Worm (Caenorhabditis elegans) whole organism, L1 larva: ENCODE measurements around the gene mrpl-44.

Experiments
- C04F5.9 ChIP-seq: sonication (generic microtip); optimal IDR thresholded peaks from 2 replicates; lab custom pipeline; 2016; ENCODE audit warnings: missing genetic modification characterization, missing compliant biosample characterization
- C34B4.2 ChIP-seq: sonication (generic microtip); optimal IDR thresholded peaks from 2 replicates; lab custom pipeline; 2017; ENCODE audit warnings: mild to moderate bottlenecking, missing genetic modification characterization, missing compliant biosample characterization
- F16B12.6 ChIP-seq: fragments of 150-350 bp; optimal IDR thresholded peaks from 2 replicates; lab custom pipeline; 2014; ENCODE audit warnings: missing biosample characterization, missing genetic modification characterization
- Y116A8C.19 ChIP-seq: sonication (generic microtip); optimal IDR thresholded peaks from 2 replicates; lab custom pipeline; 2016; ENCODE audit warnings: missing compliant biosample characterization, missing genetic modification characterization, borderline replicate concordance
- aly-2 ChIP-seq: fragments of 150-350 bp; optimal IDR thresholded peaks from 2 replicates; lab custom pipeline; 2014; ENCODE audit warnings: missing biosample characterization, missing genetic modification characterization
- ceh-63 ChIP-seq: fragments of 200-800 bp; sonication (Bioruptor generic); optimal IDR thresholded peaks from 2 replicates; lab custom pipeline; 2018; ENCODE audit warnings: mild to moderate bottlenecking, missing genetic modification characterization, missing compliant biosample characterization
- ceh-8 ChIP-seq: fragments of 200-800 bp; sonication (Bioruptor generic); optimal IDR thresholded peaks from 2 replicates; lab custom pipeline; 2018; ENCODE audit warnings: mild to moderate bottlenecking, missing genetic modification characterization, moderate library complexity, missing compliant biosample characterization
- ceh-82 ChIP-seq, 3 experiments: fragments of 150-350 bp in 1 of 3; sonication (generic microtip) in 2 of 3; optimal IDR thresholded peaks; 2 replicates each; lab custom pipeline; 2014 to 2017; ENCODE audit warnings: missing biosample characterization in 3 of 3, missing genetic modification characterization in 3 of 3
- ces-1 ChIP-seq: fragments of 150-350 bp; optimal IDR thresholded peaks from 2 replicates; lab custom pipeline; 2014; ENCODE audit warnings: missing biosample characterization, missing genetic modification reagents, missing genetic modification characterization
- dpl-1 ChIP-seq, 3 experiments: fragments of 150-350 bp in 2 of 3; sonication (generic microtip) in 1 of 3; optimal IDR thresholded peaks; 2 replicates each; lab custom pipeline; 2014 to 2017; ENCODE audit warnings: missing biosample characterization in 3 of 3, missing genetic modification characterization in 3 of 3, missing genetic modification reagents in 3 of 3
- dsc-1 ChIP-seq: sonication (generic microtip); optimal IDR thresholded peaks from 2 replicates; lab custom pipeline; 2016; ENCODE audit warnings: mild to moderate bottlenecking, missing genetic modification characterization, missing compliant biosample characterization
- efl-1 ChIP-seq, 4 experiments: fragments of 150-350 bp; optimal IDR thresholded peaks in 3 of 4; peaks in 1 of 4; 1 replicate in 1 of 4; 2 replicates in 3 of 4; lab custom pipeline; 2014; ENCODE audit warnings: missing biosample characterization in 2 of 4, missing genetic modification characterization in 2 of 4, missing genetic modification reagents in 2 of 4
- efl-3 ChIP-seq: fragments of 200-800 bp; sonication (Bioruptor generic); optimal IDR thresholded peaks from 2 replicates; lab custom pipeline; 2018; ENCODE audit warnings: mild to moderate bottlenecking, missing genetic modification characterization, missing compliant biosample characterization
- egl-13 ChIP-seq: sonication (generic microtip); optimal IDR thresholded peaks from 2 replicates; lab custom pipeline; 2016; ENCODE audit warnings: missing genotype, missing genetic modification reagents, missing genetic modification characterization, missing compliant biosample characterization
- egl-27 ChIP-seq, 2 experiments: fragments of 150-350 bp in 1 of 2; sonication (generic microtip); optimal IDR thresholded peaks; 3 replicates each; lab custom pipeline; 2017 to 2018; ENCODE audit warnings: missing biosample characterization in 2 of 2, missing genetic modification characterization in 2 of 2, missing genetic modification reagents in 2 of 2
- ets-5 ChIP-seq: fragments of 200-800 bp; sonication (Bioruptor generic); IDR thresholded peaks from 2 replicates; pipeline ENCODE4 v1.3.6; 2022; ENCODE audit warnings: missing genetic modification characterization, missing compliant biosample characterization
- fkh-8 ChIP-seq: sonication (generic microtip); optimal IDR thresholded peaks from 2 replicates; lab custom pipeline; 2016; ENCODE audit warnings: mild to moderate bottlenecking, missing genetic modification characterization, missing compliant biosample characterization
- fos-1 ChIP-seq: fragments of 150-350 bp; optimal IDR thresholded peaks from 2 replicates; lab custom pipeline; 2014; ENCODE audit warnings: missing biosample characterization, missing genetic modification characterization
- grh-1 ChIP-seq: fragments of 200-800 bp; sonication (Bioruptor generic); IDR thresholded peaks from 2 replicates; pipeline ENCODE4 v1.3.6; 2022; ENCODE audit warnings: missing genetic modification reagents, missing genetic modification characterization, missing compliant biosample characterization
- hlh-17 ChIP-seq: fragments of 200-800 bp; sonication (Bioruptor generic); optimal IDR thresholded peaks from 2 replicates; lab custom pipeline; 2018; ENCODE audit warnings: missing genetic modification characterization, mild to moderate bottlenecking, missing compliant biosample characterization, moderate library complexity, borderline replicate concordance
- hlh-4 ChIP-seq: sonication (generic microtip); optimal IDR thresholded peaks from 2 replicates; lab custom pipeline; 2016; ENCODE audit warnings: mild to moderate bottlenecking, missing genetic modification characterization, missing compliant biosample characterization
- irx-1 ChIP-seq: sonication (generic microtip); optimal IDR thresholded peaks from 2 replicates; lab custom pipeline; 2016; ENCODE audit warnings: missing genetic modification characterization, missing compliant biosample characterization
- jun-1 ChIP-seq: fragments of 150-350 bp; optimal IDR thresholded peaks from 2 replicates; lab custom pipeline; 2014; ENCODE audit warnings: missing biosample characterization, missing genetic modification reagents, missing genetic modification characterization
- lin-14 ChIP-seq: fragments of 200-800 bp; sonication (Bioruptor generic); optimal IDR thresholded peaks from 2 replicates; lab custom pipeline; 2018; ENCODE audit warnings: mild to moderate bottlenecking, missing genetic modification characterization, moderate library complexity, missing compliant biosample characterization
- lin-35 ChIP-seq, 2 experiments: fragments of 150-350 bp; optimal IDR thresholded peaks; 2 replicates each; lab custom pipeline; 2014; ENCODE audit warnings: missing biosample characterization in 2 of 2, missing genetic modification characterization in 2 of 2, missing genetic modification reagents in 2 of 2
- lir-3 ChIP-seq: sonication (generic microtip); optimal IDR thresholded peaks from 2 replicates; lab custom pipeline; 2016; ENCODE audit warnings: mild to moderate bottlenecking, missing genetic modification characterization, moderate library complexity, missing compliant biosample characterization; ENCODE audit not compliant: poor library complexity
- mdl-1 ChIP-seq, 2 experiments: fragments of 150-350 bp; optimal IDR thresholded peaks; 2 replicates each; lab custom pipeline; 2014 to 2017; ENCODE audit warnings: missing biosample characterization in 2 of 2, missing genetic modification characterization in 2 of 2, inconsistent platforms in 1 of 2
- nhr-12 ChIP-seq: sonication (generic microtip); optimal IDR thresholded peaks from 2 replicates; lab custom pipeline; 2017; ENCODE audit warnings: missing biosample characterization, missing genetic modification characterization
- nhr-19 ChIP-seq: fragments of 200-800 bp; sonication (Bioruptor generic); conservative IDR thresholded peaks from 2 replicates; pipeline ENCODE4 v1.3.6; 2022; ENCODE audit warnings: missing genetic modification characterization, missing compliant biosample characterization
- nhr-20 ChIP-seq: sonication (generic microtip); optimal IDR thresholded peaks from 2 replicates; lab custom pipeline; 2016; ENCODE audit warnings: mild to moderate bottlenecking, missing genetic modification characterization, missing compliant biosample characterization
- nhr-237 ChIP-seq: fragments of 150-350 bp; optimal IDR thresholded peaks from 2 replicates; lab custom pipeline; 2014; ENCODE audit warnings: missing biosample characterization, missing genetic modification characterization
- nhr-28 ChIP-seq: fragments of 150-350 bp; optimal IDR thresholded peaks from 2 replicates; lab custom pipeline; 2014; ENCODE audit warnings: missing biosample characterization, missing genetic modification characterization
- nhr-71 ChIP-seq: sonication (generic microtip); optimal IDR thresholded peaks from 2 replicates; lab custom pipeline; 2016; ENCODE audit warnings: mild to moderate bottlenecking, missing genetic modification characterization, moderate library complexity, missing compliant biosample characterization
- nhr-85 ChIP-seq: sonication (generic microtip); peaks from one replicate; lab custom pipeline; 2016; ENCODE audit warnings: missing genetic modification characterization, inconsistent platforms, missing compliant biosample characterization
- nhr-90 ChIP-seq: sonication (generic microtip); optimal IDR thresholded peaks from 2 replicates; lab custom pipeline; 2016; ENCODE audit warnings: mild to moderate bottlenecking, missing genetic modification characterization, missing compliant biosample characterization; ENCODE audit not compliant: poor library complexity
- pag-3 ChIP-seq: sonication (generic microtip); optimal IDR thresholded peaks from 2 replicates; lab custom pipeline; 2017; ENCODE audit warnings: missing genetic modification characterization, mild to moderate bottlenecking, missing compliant biosample characterization, antibody characterized with exemption, borderline replicate concordance; ENCODE audit not compliant: insufficient read depth
- rnt-1 ChIP-seq: sonication (generic microtip); optimal IDR thresholded peaks from 2 replicates; lab custom pipeline; 2016; ENCODE audit warnings: mild to moderate bottlenecking, missing genetic modification characterization, moderate library complexity, missing compliant biosample characterization
- snpc-4 ChIP-seq: fragments of 150-350 bp; optimal IDR thresholded peaks from 2 replicates; lab custom pipeline; 2014; ENCODE audit warnings: missing biosample characterization, missing genetic modification characterization
- snu-23 ChIP-seq: sonication (generic microtip); optimal IDR thresholded peaks from 2 replicates; lab custom pipeline; 2016; ENCODE audit warnings: missing genetic modification characterization, missing compliant biosample characterization
- sox-4 ChIP-seq: sonication (generic microtip); optimal IDR thresholded peaks from 2 replicates; lab custom pipeline; 2016; ENCODE audit warnings: missing genetic modification characterization, missing compliant biosample characterization
- sup-37 ChIP-seq: fragments of 200-800 bp; sonication (Bioruptor generic); optimal IDR thresholded peaks from 2 replicates; lab custom pipeline; 2018; ENCODE audit warnings: mild to moderate bottlenecking, missing genetic modification characterization, missing compliant biosample characterization
- ztf-11 ChIP-seq, 2 experiments: sonication (generic microtip); optimal IDR thresholded peaks; 2 replicates each; lab custom pipeline; 2016 to 2017; ENCODE audit warnings: missing genetic modification characterization in 2 of 2, missing biosample characterization in 1 of 2, missing compliant biosample characterization in 1 of 2
- ztf-4 ChIP-seq: fragments of 150-350 bp; optimal IDR thresholded peaks from 2 replicates; lab custom pipeline; 2014; ENCODE audit warnings: missing biosample characterization, missing genetic modification characterization

Gene mrpl-44

ce11 chrIII:9053740-9054252 is 35.4 kb downstream of the mrpl-44 start, which contains the start of gene R107.5 (continued):
- TF ChIP-seq nhr-85 (tag; lab: Kevin White, UChicago) (peak; percentile 98), aly-2 (tag; lab: Kevin White, UChicago) (peak; percentile 54), snpc-4 (peak; percentile 65), nhr-12 (tag; lab: Kevin White, UChicago) (no peak), lin-35 (GFP tag; optimal IDR thresholded peaks at IDR 0.05; lab: Kevin White, UChicago) (peak; percentile 82 to 88), ceh-8 (GFP tag; lab: Kevin White, UChicago) (peak; percentile 75), ces-1 (GFP tag; lab: Kevin White, UChicago) (no peak), ets-5 (no peak), pag-3 (tag; lab: Kevin White, UChicago) (peak; percentile 27), ceh-82 (tag; optimal IDR thresholded peaks at IDR 0.05; lab: Kevin White, UChicago) (peak; percentile 66 to 88 (median 88)), egl-27 (tag; optimal IDR thresholded peaks at IDR 0.05; lab: Kevin White, UChicago) (peak; percentile 17 to 61), sup-37 (GFP tag; lab: Kevin White, UChicago) (peak; percentile 65), fkh-8 (tag; lab: Kevin White, UChicago) (peak; percentile 99), hlh-4 (no peak), fos-1 (peak; percentile 26), dsc-1 (tag; lab: Kevin White, UChicago) (peak; percentile 92), jun-1 (tag; lab: Kevin White, UChicago) (peak; percentile 91), grh-1 (peak; percentile 91), efl-1 (optimal IDR thresholded peaks at IDR 0.05; lab: Kevin White, UChicago) (peak; percentile 75 to 80), efl-1 (GFP tag; optimal IDR thresholded peaks at IDR 0.05 in 1 of 2; lab: Kevin White, UChicago) (peak; percentile 73 to 95), mdl-1 (tag; optimal IDR thresholded peaks at IDR 0.05; lab: Kevin White, UChicago) (peak; percentile 83 to 99), nhr-19 (GFP tag; lab: Robert Waterston, UW) (peak; percentile 92), hlh-17 (no peak), dpl-1 (GFP tag; optimal IDR thresholded peaks at IDR 0.05; lab: Kevin White, UChicago) (peak; percentile 71 to 77 (median 74)), irx-1 (tag; lab: Kevin White, UChicago) (peak; percentile 83), ztf-4 (tag; lab: Kevin White, UChicago) (peak; percentile 97), ceh-63 (GFP tag; lab: Kevin White, UChicago) (peak; percentile 55), C04F5.9 (tag; lab: Kevin White, UChicago) (peak; percentile 46), nhr-90 (tag; lab: Kevin White, UChicago) (peak; percentile 94), efl-3 (GFP tag; lab: Kevin White, UChicago) (no peak), ztf-11 (tag; optimal IDR thresholded peaks at IDR 0.05; lab: Kevin White, UChicago) (peak in 1 of 2 experiments; percentile 65)

- TF ChIP-seq C34B4.2 (tag; lab: Kevin White, UChicago), result peak; percentile 19
- TF ChIP-seq snu-23 (GFP tag; lab: Kevin White, UChicago), result no peak
- no peak for TF ChIP-seq Y116A8C.19
- TF ChIP-seq nhr-12 (tag; lab: Kevin White, UChicago), result no peak
- no peak for TF ChIP-seq lir-3 (tag; lab: Kevin White, UChicago)
- peak; percentile 3 for TF ChIP-seq lin-14 (GFP tag; lab: Kevin White, UChicago)
- no peak for TF ChIP-seq nhr-71
- no peak for TF ChIP-seq sox-4 (tag; lab: Kevin White, UChicago)
- peak; percentile 47 for TF ChIP-seq nhr-85 (tag; lab: Kevin White, UChicago)
- TF ChIP-seq ztf-11 (tag; optimal IDR thresholded peaks at IDR 0.05; lab: Kevin White, UChicago), result no peak
- peak; percentile 19 for TF ChIP-seq nhr-237 (tag; lab: Kevin White, UChicago)
- no peak for TF ChIP-seq F16B12.6 (tag; lab: Kevin White, UChicago)
- no peak for TF ChIP-seq nhr-28
- no peak for TF ChIP-seq efl-1 (optimal IDR thresholded peaks at IDR 0.05; lab: Kevin White, UChicago)
- TF ChIP-seq efl-1 (GFP tag; optimal IDR thresholded peaks at IDR 0.05 in 1 of 2; lab: Kevin White, UChicago), result no peak
- TF ChIP-seq egl-13, result no peak
- TF ChIP-seq nhr-20, result no peak
- TF ChIP-seq nhr-19 (GFP tag; lab: Robert Waterston, UW), result no peak
- TF ChIP-seq rnt-1 (tag; lab: Kevin White, UChicago), result no peak
- TF ChIP-seq, all 84 proteins: peak for 4
Observed at ce11 chrIII:9053263-9053662, 35.9 kb downstream of the mrpl-44 start.
